Worm (Caenorhabditis elegans): ENCODE measurements around the gene oac-39.

DNA sequence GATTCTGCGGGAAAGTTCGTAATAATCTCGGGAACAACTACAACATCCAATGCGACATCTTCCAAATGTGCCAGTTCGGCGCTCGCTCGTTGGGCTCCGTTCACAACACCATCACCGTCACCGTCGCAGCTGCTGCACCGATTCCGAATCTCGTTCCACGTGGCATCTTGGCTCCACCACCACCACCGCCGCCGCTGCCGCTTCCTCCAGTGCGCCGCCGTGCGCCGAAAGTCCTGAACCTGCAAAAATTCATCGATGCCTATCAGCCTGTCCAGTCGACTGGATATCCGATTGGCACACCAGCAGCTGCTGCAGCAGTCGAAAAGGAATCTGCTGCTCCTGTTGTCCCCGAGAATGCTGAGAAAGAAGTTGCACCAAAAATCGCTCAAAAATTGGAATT is 46.8 kb upstream of the oac-39 start:
- no peak for TF ChIP-seq egl-27 (tag; optimal IDR thresholded peaks at IDR 0.05)
- no peak for TF ChIP-seq nhr-12 (tag; optimal IDR thresholded peaks at IDR 0.05)
- TF ChIP-seq jun-1 (tag; optimal IDR thresholded peaks at IDR 0.05) = no peak
- TF ChIP-seq unc-62 (GFP tag; optimal IDR thresholded peaks at IDR 0.05) = no peak
- no peak for TF ChIP-seq pha-4 (tag; optimal IDR thresholded peaks at IDR 0.05)
- TF ChIP-seq elt-1 (tag; optimal IDR thresholded peaks at IDR 0.05) = no peak
- TF ChIP-seq lin-39 (tag; optimal IDR thresholded peaks at IDR 0.05) = no peak
- TF ChIP-seq nfya-1 (tag; optimal IDR thresholded peaks at IDR 0.05; ENCODE audit: insufficient read depth) = no peak
- no peak for TF ChIP-seq ztf-11 (tag; optimal IDR thresholded peaks at IDR 0.05)
- no peak for TF ChIP-seq sea-2 (GFP tag; optimal IDR thresholded peaks at IDR 0.05)
- TF ChIP-seq fkh-10 (GFP tag; optimal IDR thresholded peaks at IDR 0.05) = no peak
- no peak for TF ChIP-seq nhr-237 (tag; optimal IDR thresholded peaks at IDR 0.05)
- TF ChIP-seq mdl-1 (tag; optimal IDR thresholded peaks at IDR 0.05) = no peak
- TF ChIP-seq R02D3.7 (tag; optimal IDR thresholded peaks at IDR 0.05) = no peak

All from whole organism, L3 larva.